Fruit fly (Drosophila melanogaster) Kc167 (cell line): ENCODE measurements around the gene CG32755.

Source experiments
- Myc ChIP-seq: fragments of >200 bp; optimal IDR thresholded peaks from 2 replicates; lab custom pipeline; 2017; ENCODE audit warnings: missing external identifiers
- Sin3A ChIP-seq: fragments of >200 bp; optimal IDR thresholded peaks from 2 replicates; lab custom pipeline; 2018; ENCODE audit warnings: missing external identifiers
- h ChIP-seq: fragments of >200 bp; optimal IDR thresholded peaks from 3 replicates; lab custom pipeline; 2018; ENCODE audit warnings: missing external identifiers
- insv ChIP-seq: fragments of >200 bp; optimal IDR thresholded peaks from 3 replicates; lab custom pipeline; 2018; ENCODE audit warnings: missing external identifiers
- psq ChIP-seq: fragments of >200 bp; optimal IDR thresholded peaks from 2 replicates; lab custom pipeline; 2017; ENCODE audit warnings: missing external identifiers
- ttk ChIP-seq: sonication (Bioruptor generic); optimal IDR thresholded peaks from 2 replicates; lab custom pipeline; 2017; ENCODE audit warnings: missing external identifiers

DNA sequence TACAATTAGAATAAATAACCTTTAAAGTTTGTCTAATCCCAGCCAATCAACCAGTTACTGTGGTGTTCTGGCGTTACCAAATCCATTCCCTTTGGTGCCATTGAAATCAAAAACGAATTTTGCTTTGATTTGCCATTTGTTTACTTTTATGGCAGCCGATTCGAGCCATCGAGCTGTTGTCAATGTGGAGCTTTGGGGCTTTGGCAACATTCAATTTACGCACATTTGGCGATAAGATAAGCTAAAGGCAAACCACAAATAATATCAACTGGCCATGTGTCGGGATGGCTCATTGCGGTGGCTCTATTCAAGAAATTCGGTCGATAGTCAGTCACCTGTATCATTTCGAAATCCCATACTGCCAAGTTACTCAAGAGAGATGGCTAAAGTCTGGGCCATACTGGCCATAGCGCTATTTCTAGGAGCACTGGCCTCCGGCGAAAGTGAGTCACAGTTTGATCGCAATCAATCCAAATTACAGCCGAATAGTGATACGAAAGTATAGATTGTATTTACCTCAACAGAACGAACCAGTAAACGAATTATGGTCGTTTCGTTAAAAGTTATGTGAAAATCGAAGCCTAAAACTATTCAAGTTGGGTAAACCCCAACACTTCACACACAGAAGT lies 2.1 kb upstream of the CG32755 start, which contains the start of gene CG6041:
- TF ChIP-seq h (lab: Kevin White, UChicago) = no peak
- no peak for TF ChIP-seq Myc
- TF ChIP-seq psq (lab: Kevin White, UChicago) = no peak
- TF ChIP-seq Sin3A (lab: Kevin White, UChicago) = no peak
- TF ChIP-seq ttk (lab: Kevin White, UChicago) = no peak
- TF ChIP-seq insv = no peak
